Worm (Caenorhabditis elegans) whole organism, young adult: ENCODE results near the gene let-805.

Experiments
- let-607 ChIP-seq, 2 experiments: fragments of 200-800 bp in 1 of 2; sonication (Bioruptor generic) in 1 of 2; sonication (generic microtip) in 1 of 2; optimal IDR thresholded peaks; 2 replicates each; lab custom pipeline; 2016 to 2018; ENCODE audit warnings: mild to moderate bottlenecking in 2 of 2, missing compliant biosample characterization in 2 of 2, missing genetic modification characterization in 2 of 2, moderate library complexity in 2 of 2, missing genotype in 1 of 2
- madf-6 ChIP-seq: fragments of 200-800 bp; sonication (Bioruptor generic); IDR thresholded peaks from 2 replicates; pipeline ENCODE4 v1.3.6; 2022; ENCODE audit warnings: missing genetic modification reagents, missing genetic modification characterization, missing compliant biosample characterization

Gene let-805

DNA sequence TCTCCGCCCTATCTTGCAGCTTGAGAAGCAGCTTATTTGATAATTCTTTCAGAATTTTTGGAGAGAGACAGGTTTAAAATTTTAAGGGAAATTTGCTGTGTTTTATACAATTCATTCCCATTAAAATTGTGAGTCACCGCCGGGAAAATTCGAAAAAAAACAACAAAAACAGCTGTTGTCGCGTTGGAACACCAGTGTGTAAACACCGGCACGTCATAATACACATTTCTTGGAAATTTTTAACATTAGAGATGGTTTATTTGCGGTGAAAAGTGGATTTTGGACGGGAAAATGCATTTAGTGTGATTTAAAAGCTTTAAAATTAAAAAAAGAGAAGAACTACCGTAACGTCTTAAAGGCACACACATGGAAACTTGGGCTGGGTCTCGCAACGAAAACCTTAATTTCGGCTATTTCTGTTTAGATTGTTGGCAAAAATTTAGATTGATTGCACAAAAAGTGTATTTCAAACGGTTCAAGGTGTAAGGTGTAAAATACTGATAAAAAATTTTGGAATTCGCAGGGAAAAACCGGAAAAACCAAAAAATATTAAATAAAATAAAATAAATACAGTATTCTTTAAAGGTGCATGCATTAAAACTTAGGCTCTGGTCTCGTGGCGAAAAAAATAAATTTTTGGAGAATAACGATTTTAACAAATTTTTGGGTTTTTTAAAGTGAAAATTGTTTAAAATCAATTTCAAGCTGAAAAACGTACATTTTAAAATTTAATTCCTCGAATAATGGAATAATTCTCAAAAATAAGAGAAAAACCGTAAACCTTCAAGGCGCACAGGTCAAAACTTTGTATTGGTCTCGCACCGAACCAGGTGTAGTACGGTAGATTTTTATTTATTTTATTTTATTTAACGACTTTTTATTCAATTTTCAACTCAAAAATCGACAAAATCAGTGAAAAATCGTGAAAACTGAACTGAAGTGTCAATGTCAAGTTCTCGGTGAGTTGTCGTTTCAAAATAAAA, 67.6 kb downstream of the let-805 start, which contains the start of gene cosa-1 (continued):
- TF ChIP-seq let-607 (tag; optimal IDR thresholded peaks at IDR 0.05; lab: Kevin White, UChicago): peak in 1 of 2 experiments; percentile 56
- peak; percentile 91 for TF ChIP-seq madf-6
